Worm (Caenorhabditis elegans) whole organism, young adult: ENCODE data around the gene sek-5.

Source experiments
- C06A6.2 ChIP-seq: fragments of 200-800 bp; sonication (Bioruptor generic); conservative IDR thresholded peaks from 2 replicates; pipeline ENCODE4 v1.3.6; 2022; ENCODE audit warnings: missing genetic modification characterization, missing compliant biosample characterization
- D2030.7 ChIP-seq: fragments of 200-800 bp; sonication (Bioruptor generic); IDR thresholded peaks from 2 replicates; pipeline ENCODE4 v1.3.6; 2022; ENCODE audit warnings: missing genetic modification reagents, missing genetic modification characterization, missing compliant biosample characterization
- F22D6.2 ChIP-seq: sonication (generic microtip); optimal IDR thresholded peaks from 2 replicates; lab custom pipeline; 2016; ENCODE audit warnings: mild to moderate bottlenecking, missing genetic modification characterization, missing compliant biosample characterization
- F23B12.7 ChIP-seq: sonication (generic microtip); optimal IDR thresholded peaks from 2 replicates; lab custom pipeline; 2017; ENCODE audit warnings: missing genetic modification characterization, mild to moderate bottlenecking, missing compliant biosample characterization, antibody characterized with exemption, moderate library complexity; ENCODE audit not compliant: insufficient read depth
- F33H1.4 ChIP-seq: fragments of 200-800 bp; sonication (Bioruptor generic); IDR thresholded peaks from 2 replicates; pipeline ENCODE4 v1.3.6; 2022; ENCODE audit warnings: missing genetic modification reagents, missing genetic modification characterization, missing compliant biosample characterization
- F49E8.2 ChIP-seq: sonication (generic microtip); optimal IDR thresholded peaks from 3 replicates; lab custom pipeline; 2017; ENCODE audit warnings: missing genetic modification characterization, mild to moderate bottlenecking, missing compliant biosample characterization, antibody characterized with exemption, moderate library complexity; ENCODE audit not compliant: insufficient read depth
- F52B5.7 ChIP-seq: sonication (generic microtip); optimal IDR thresholded peaks from 2 replicates; lab custom pipeline; 2016; ENCODE audit warnings: mild to moderate bottlenecking, missing genetic modification characterization, missing compliant biosample characterization
- F57A8.1 ChIP-seq: fragments of 200-800 bp; sonication (Bioruptor generic); optimal IDR thresholded peaks from 2 replicates; lab custom pipeline; 2018; ENCODE audit warnings: mild to moderate bottlenecking, missing genetic modification characterization, moderate library complexity, missing compliant biosample characterization
- F57C9.4 ChIP-seq: sonication (generic microtip); optimal IDR thresholded peaks from 2 replicates; lab custom pipeline; 2017; ENCODE audit warnings: mild to moderate bottlenecking, missing genetic modification characterization, missing compliant biosample characterization
- Y53F4B.3 ChIP-seq: fragments of 200-800 bp; sonication (Bioruptor generic); IDR thresholded peaks from 2 replicates; pipeline ENCODE4 v1.3.6; 2022; ENCODE audit warnings: missing genetic modification reagents, missing genetic modification characterization, missing compliant biosample characterization
- ZK185.1 ChIP-seq: sonication (generic microtip); optimal IDR thresholded peaks from 2 replicates; lab custom pipeline; 2016; ENCODE audit warnings: mild to moderate bottlenecking, missing genetic modification characterization, missing compliant biosample characterization; ENCODE audit not compliant: poor library complexity, severe bottlenecking
- akir-1 ChIP-seq: fragments of 200-800 bp; sonication (Bioruptor generic); optimal IDR thresholded peaks from 2 replicates; lab custom pipeline; 2018; ENCODE audit warnings: mild to moderate bottlenecking, missing genetic modification characterization, moderate library complexity, missing compliant biosample characterization
- aptf-2 ChIP-seq: fragments of 200-800 bp; sonication (Bioruptor generic); conservative IDR thresholded peaks from 2 replicates; pipeline ENCODE4 v1.3.6; 2022; ENCODE audit warnings: missing genetic modification reagents, missing genetic modification characterization, missing compliant biosample characterization
- aptf-3 ChIP-seq: fragments of 200-800 bp; sonication (Bioruptor generic); IDR thresholded peaks from 2 replicates; pipeline ENCODE4 v1.3.6; 2022; ENCODE audit warnings: missing genetic modification characterization, missing compliant biosample characterization
- bed-1 ChIP-seq: fragments of 200-800 bp; sonication (Bioruptor generic); IDR thresholded peaks from 2 replicates; pipeline ENCODE4 v1.3.6; 2022; ENCODE audit warnings: missing genetic modification reagents, missing genetic modification characterization, missing compliant biosample characterization
- bed-2 ChIP-seq: fragments of 200-800 bp; sonication (Bioruptor generic); IDR thresholded peaks from 2 replicates; pipeline ENCODE4 v1.3.6; 2022; ENCODE audit warnings: missing genetic modification reagents, missing genetic modification characterization, missing compliant biosample characterization
- ccch-3 ChIP-seq: fragments of 200-800 bp; sonication (Bioruptor generic); optimal IDR thresholded peaks from 2 replicates; lab custom pipeline; 2018; ENCODE audit warnings: mild to moderate bottlenecking, missing genetic modification characterization, missing compliant biosample characterization
- cebp-2 ChIP-seq: fragments of 200-800 bp; sonication (Bioruptor generic); IDR thresholded peaks from 2 replicates; pipeline ENCODE4 v1.3.6; 2022; ENCODE audit warnings: missing genetic modification characterization, missing compliant biosample characterization
- ceh-58 ChIP-seq: fragments of 200-800 bp; sonication (Bioruptor generic); IDR thresholded peaks from 2 replicates; pipeline ENCODE4 v1.3.6; 2022; ENCODE audit warnings: missing genetic modification characterization, missing compliant biosample characterization
- chd-7 ChIP-seq: sonication (generic microtip); optimal IDR thresholded peaks from 2 replicates; lab custom pipeline; 2016; ENCODE audit warnings: mild to moderate bottlenecking, missing genetic modification characterization, moderate library complexity, missing compliant biosample characterization
- efl-1 ChIP-seq: fragments of 150-350 bp; optimal IDR thresholded peaks from 2 replicates; lab custom pipeline; 2014; ENCODE audit warnings: missing biosample characterization, missing genetic modification reagents, missing genetic modification characterization
- egl-44 ChIP-seq: fragments of 200-800 bp; sonication (Bioruptor generic); IDR thresholded peaks from 2 replicates; pipeline ENCODE4 v1.3.6; 2022; ENCODE audit warnings: missing genetic modification reagents, missing genetic modification characterization, missing compliant biosample characterization
- fkh-3 ChIP-seq: sonication (generic microtip); optimal IDR thresholded peaks from 2 replicates; lab custom pipeline; 2016; ENCODE audit warnings: mild to moderate bottlenecking, missing genetic modification characterization, missing compliant biosample characterization
- him-1 ChIP-seq: sonication (generic microtip); optimal IDR thresholded peaks from 2 replicates; lab custom pipeline; 2016; ENCODE audit warnings: missing genotype, missing genetic modification reagents, missing genetic modification characterization, missing compliant biosample characterization
- hmg-1.2 ChIP-seq: fragments of 200-800 bp; sonication (Bioruptor generic); IDR thresholded peaks from 2 replicates; pipeline ENCODE4 v1.3.6; 2022; ENCODE audit warnings: missing genetic modification reagents, missing genetic modification characterization, missing compliant biosample characterization
- hsf-1 ChIP-seq: fragments of 200-800 bp; sonication (Bioruptor generic); IDR thresholded peaks from 2 replicates; pipeline ENCODE4 v1.3.6; 2022; ENCODE audit warnings: missing genetic modification reagents, missing genetic modification characterization, missing compliant biosample characterization
- lin-54 ChIP-seq: fragments of 200-800 bp; sonication (Bioruptor generic); optimal IDR thresholded peaks from 2 replicates; lab custom pipeline; 2018; ENCODE audit warnings: mild to moderate bottlenecking, missing genetic modification characterization, missing compliant biosample characterization
- lsl-1 ChIP-seq: fragments of 200-800 bp; sonication (Bioruptor generic); optimal IDR thresholded peaks from 2 replicates; lab custom pipeline; 2018; ENCODE audit warnings: mild to moderate bottlenecking, missing genetic modification characterization, moderate library complexity, missing compliant biosample characterization
- madf-8 ChIP-seq: fragments of 200-800 bp; sonication (Bioruptor generic); conservative IDR thresholded peaks from 2 replicates; pipeline ENCODE4 v1.3.6; 2022; ENCODE audit warnings: missing genetic modification reagents, missing genetic modification characterization, missing compliant biosample characterization
- mel-28 ChIP-seq: sonication (generic microtip); optimal IDR thresholded peaks from 2 replicates; lab custom pipeline; 2016; ENCODE audit warnings: borderline replicate concordance, mild to moderate bottlenecking, missing genetic modification characterization, missing compliant biosample characterization
- mes-4 ChIP-seq: sonication (generic microtip); optimal IDR thresholded peaks from 2 replicates; lab custom pipeline; 2016; ENCODE audit warnings: missing genotype, missing genetic modification characterization, missing compliant biosample characterization
- nfya-2 ChIP-seq: fragments of 200-800 bp; sonication (Bioruptor generic); IDR thresholded peaks from 2 replicates; pipeline ENCODE4 v1.3.6; 2022; ENCODE audit warnings: missing genetic modification reagents, missing genetic modification characterization, missing compliant biosample characterization
- nfyb-1 ChIP-seq: fragments of 200-800 bp; sonication (Bioruptor generic); IDR thresholded peaks from 2 replicates; pipeline ENCODE4 v1.3.6; 2022; ENCODE audit warnings: missing genetic modification reagents, missing genetic modification characterization, missing compliant biosample characterization
- nhr-179 ChIP-seq: sonication (generic microtip); optimal IDR thresholded peaks from 2 replicates; lab custom pipeline; 2016; ENCODE audit warnings: mild to moderate bottlenecking, missing genetic modification characterization, missing compliant biosample characterization
- nhr-80 ChIP-seq: sonication (generic microtip); optimal IDR thresholded peaks from 2 replicates; lab custom pipeline; 2016; ENCODE audit warnings: missing genetic modification characterization, missing compliant biosample characterization
- sea-2 ChIP-seq: fragments of 200-800 bp; sonication (Bioruptor generic); IDR thresholded peaks from 2 replicates; pipeline ENCODE4 v1.3.6; 2022; ENCODE audit warnings: missing genetic modification characterization, missing compliant biosample characterization
- snpc-1.1 ChIP-seq: sonication (generic microtip); optimal IDR thresholded peaks from 2 replicates; lab custom pipeline; 2017; ENCODE audit warnings: missing genetic modification characterization, mild to moderate bottlenecking, missing compliant biosample characterization, antibody characterized with exemption, moderate library complexity, missing genotype, missing genetic modification reagents; ENCODE audit not compliant: insufficient read depth
- snpc-3.4 ChIP-seq: sonication (generic microtip); optimal IDR thresholded peaks from 2 replicates; lab custom pipeline; 2017; ENCODE audit warnings: missing genetic modification characterization, mild to moderate bottlenecking, missing compliant biosample characterization, antibody characterized with exemption, moderate library complexity, missing genotype, missing genetic modification reagents
- somi-1 ChIP-seq: fragments of 200-800 bp; sonication (Bioruptor generic); optimal IDR thresholded peaks from 2 replicates; lab custom pipeline; 2018; ENCODE audit warnings: mild to moderate bottlenecking, missing genetic modification characterization, missing compliant biosample characterization
- tbx-9 ChIP-seq: sonication (generic microtip); optimal IDR thresholded peaks from 2 replicates; lab custom pipeline; 2016; ENCODE audit warnings: borderline replicate concordance, missing genetic modification characterization, inconsistent platforms, missing compliant biosample characterization
- ztf-18 ChIP-seq: sonication (generic microtip); optimal IDR thresholded peaks from 2 replicates; lab custom pipeline; 2016; ENCODE audit warnings: missing genotype, mild to moderate bottlenecking, missing genetic modification characterization, missing compliant biosample characterization
- ztf-22 ChIP-seq: fragments of 200-800 bp; sonication (Bioruptor generic); optimal IDR thresholded peaks from 2 replicates; lab custom pipeline; 2018; ENCODE audit warnings: mild to moderate bottlenecking, missing genetic modification characterization, moderate library complexity, missing compliant biosample characterization
- ztf-28 ChIP-seq: fragments of 200-800 bp; sonication (Bioruptor generic); IDR thresholded peaks from 2 replicates; pipeline ENCODE4 v1.3.6; 2022; ENCODE audit warnings: missing genetic modification reagents, missing genetic modification characterization, missing compliant biosample characterization

The sek-5 gene

ce11 chrX:5377307-5377706 is at the start of gene sek-5:
sek-5 (plus strand) TSS chrX:5377607.
- TF ChIP-seq D2030.7 (GFP tag; lab: Robert Waterston, UW): no peak
- no peak for TF ChIP-seq ZK185.1 (tag; lab: Kevin White, UChicago)
- no peak for TF ChIP-seq aptf-3 (GFP tag; lab: Robert Waterston, UW)
- no peak for TF ChIP-seq lsl-1
- TF ChIP-seq bed-2 (GFP tag; lab: Robert Waterston, UW): no peak
- TF ChIP-seq nhr-179: no peak
- TF ChIP-seq sea-2 (GFP tag; lab: Robert Waterston, UW): no peak
- TF ChIP-seq egl-44 (GFP tag; lab: Robert Waterston, UW): no peak
- TF ChIP-seq F33H1.4 (GFP tag; lab: Robert Waterston, UW): no peak
- TF ChIP-seq nfyb-1 (GFP tag; lab: Robert Waterston, UW): no peak
- no peak for TF ChIP-seq tbx-9
- no peak for TF ChIP-seq lin-54 (GFP tag; lab: Kevin White, UChicago)
- TF ChIP-seq mel-28 (tag; lab: Kevin White, UChicago): no peak

ce11 chrX:5329236-5329635 is 48.2 kb upstream of the sek-5 start, which contains the start of gene C26B9.5:
C26B9.5 (plus strand) TSS chrX:5329479.
- TF ChIP-seq akir-1 (GFP tag; lab: Kevin White, UChicago) (no peak), nhr-80 (tag; lab: Kevin White, UChicago) (peak; percentile 68)
- TF ChIP-seq, all 124 proteins: peak for 1

ce11 chrX:5330765-5331164 is 46.6 kb upstream of the sek-5 start:
- no peak for TF ChIP-seq somi-1
- no peak for TF ChIP-seq ceh-58
- TF ChIP-seq aptf-2 (GFP tag; lab: Robert Waterston, UW): no peak

DNA sequence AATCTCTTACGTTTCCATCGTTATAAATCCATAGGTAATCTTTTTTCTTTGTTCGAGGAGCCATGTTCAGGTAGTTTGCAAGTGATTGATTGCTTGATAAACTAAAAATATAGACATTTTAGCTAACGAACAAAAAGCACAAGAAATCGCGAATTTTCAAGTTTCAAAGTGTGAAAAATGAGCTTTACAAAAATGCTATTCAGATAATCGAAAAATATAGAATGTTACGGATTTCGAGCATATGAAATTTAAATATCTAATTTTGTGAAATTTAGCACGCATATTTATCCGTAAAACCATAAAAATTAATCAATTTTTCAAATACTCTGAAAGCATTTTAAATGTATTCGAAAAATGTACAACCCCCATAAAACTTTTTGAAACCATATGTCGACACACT is 42.0 kb upstream of the sek-5 start, which contains the start of gene C26B9.6:
TSS of gene C26B9.6 (minus strand) at position 101 of the 400 bp plus-strand sequence.
- TF ChIP-seq chd-7 (tag; lab: Kevin White, UChicago) (no peak), F49E8.2 (tag; lab: Kevin White, UChicago) (no peak), snpc-1.1 (no peak), ztf-22 (GFP tag; lab: Kevin White, UChicago) (no peak), Y53F4B.3 (GFP tag; lab: Robert Waterston, UW) (no peak), hsf-1 (no peak), him-1 (tag; lab: Kevin White, UChicago) (no peak), efl-1 (no peak), bed-1 (GFP tag; lab: Robert Waterston, UW) (no peak), F57A8.1 (GFP tag; lab: Kevin White, UChicago) (no peak), C06A6.2 (GFP tag; lab: Robert Waterston, UW) (no peak), F23B12.7 (tag; lab: Kevin White, UChicago) (no peak), fkh-3 (tag; lab: Kevin White, UChicago) (no peak)

DNA sequence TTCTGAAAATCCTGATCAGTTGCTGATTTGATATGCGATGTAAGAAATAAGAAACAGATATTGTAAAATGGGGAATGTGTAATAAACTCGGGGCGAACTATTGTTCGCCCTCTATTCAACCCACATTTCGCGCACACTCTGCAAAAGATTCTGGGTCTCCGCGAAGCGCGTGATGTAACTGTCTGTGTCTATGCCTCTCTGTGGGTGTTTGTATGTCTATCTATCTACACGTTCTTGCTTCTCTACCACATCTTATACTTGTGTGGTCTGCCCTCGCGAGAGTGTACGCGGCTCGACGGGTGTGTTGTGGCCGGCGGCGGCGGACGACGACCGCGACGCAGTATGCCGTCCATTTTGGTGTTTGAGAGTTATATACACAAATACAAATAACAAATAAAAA is 40.9 kb upstream of the sek-5 start:
- TF ChIP-seq F57C9.4 (tag; lab: Kevin White, UChicago) (no peak), efl-1 (no peak), nfya-2 (GFP tag; lab: Robert Waterston, UW) (no peak), snpc-3.4 (tag; lab: Kevin White, UChicago) (peak; percentile 44), mes-4 (tag; lab: Kevin White, UChicago) (no peak), nhr-80 (tag; lab: Kevin White, UChicago) (peak; percentile 73), cebp-2 (no peak), somi-1 (no peak), ccch-3 (GFP tag; lab: Kevin White, UChicago) (no peak), ztf-28 (GFP tag; lab: Robert Waterston, UW) (no peak), ZK185.1 (tag; lab: Kevin White, UChicago) (peak; percentile 21), F52B5.7 (tag; lab: Kevin White, UChicago) (no peak), F22D6.2 (tag; lab: Kevin White, UChicago) (no peak), ztf-18 (peak; percentile 17), F33H1.4 (GFP tag; lab: Robert Waterston, UW) (no peak), madf-8 (GFP tag; lab: Robert Waterston, UW) (no peak), hmg-1.2 (GFP tag; lab: Robert Waterston, UW) (peak; percentile 75; the same call in 1 of the 2 replicates)
